Worm (Caenorhabditis elegans): ENCODE data around the gene F47F2.3.

Gene F47F2.3

DNA sequence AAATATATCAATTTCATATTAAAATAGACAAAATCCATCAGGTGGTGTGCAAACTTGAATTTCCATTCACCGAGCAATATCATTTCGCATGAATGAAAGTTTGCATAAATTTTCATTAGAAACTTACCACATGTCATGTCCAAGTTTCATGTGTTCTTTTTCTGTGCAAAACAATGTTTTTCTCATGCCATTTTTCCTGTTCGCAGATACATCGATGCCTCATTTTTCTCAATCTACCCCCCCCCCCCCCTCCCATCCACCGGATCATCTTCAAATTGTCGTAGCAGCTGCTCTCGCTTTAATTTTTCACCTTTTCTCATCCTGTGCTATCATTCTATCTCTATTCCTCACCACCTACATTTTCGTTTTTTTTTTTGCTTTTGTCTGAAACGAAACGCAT lies 43.5 kb upstream of the F47F2.3 start, which contains the start of gene T19D2.3:
Gene T19D2.3, plus strand, starts transcription at position 301 of the 400 bp plus-strand sequence.
- TF ChIP-seq che-1 (tag; optimal IDR thresholded peaks at IDR 0.05), result no peak
- TF ChIP-seq hlh-30 (tag; optimal IDR thresholded peaks at IDR 0.05; ENCODE audit: insufficient read depth), result no peak
- TF ChIP-seq pat-9 (tag; optimal IDR thresholded peaks at IDR 0.05), result no peak

DNA sequence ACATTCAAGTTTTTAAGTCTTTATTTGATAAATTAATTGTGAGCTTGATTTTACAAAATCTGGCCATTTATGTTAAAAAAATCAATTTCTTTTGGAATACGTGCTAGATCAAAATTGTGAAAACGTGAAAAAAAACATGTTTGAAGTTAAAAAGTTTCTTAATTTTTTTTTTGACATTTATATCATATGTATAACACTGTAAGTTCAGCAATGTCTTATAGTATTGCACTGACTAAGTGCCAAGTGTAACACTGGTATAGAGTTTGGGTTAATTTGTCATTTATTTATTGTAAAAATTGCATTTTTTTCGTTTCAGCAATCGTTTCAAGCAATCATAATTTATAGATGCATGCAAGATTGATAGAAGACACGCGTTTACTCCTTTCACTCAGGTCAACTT lies 42.4 kb upstream of the F47F2.3 start:
- TF ChIP-seq ceh-18 (tag; optimal IDR thresholded peaks at IDR 0.05), result no peak
- TF ChIP-seq npax-4 (tag; optimal IDR thresholded peaks at IDR 0.05), result no peak
- TF ChIP-seq pat-9 (tag; optimal IDR thresholded peaks at IDR 0.05), result no peak
- no peak for TF ChIP-seq hlh-15 (tag; optimal IDR thresholded peaks at IDR 0.05)
- no peak for TF ChIP-seq unc-3 (GFP tag; conservative IDR thresholded peaks at IDR 0.05)
- no peak for TF ChIP-seq unc-3 (tag; optimal IDR thresholded peaks at IDR 0.05)
- TF ChIP-seq ceh-34 (tag; optimal IDR thresholded peaks at IDR 0.05), result no peak
- no peak for TF ChIP-seq ceh-19 (GFP tag; optimal IDR thresholded peaks at IDR 0.05)
- no peak for TF ChIP-seq ttx-3 (tag; optimal IDR thresholded peaks at IDR 0.05)
- no peak for TF ChIP-seq ahr-1 (tag; optimal IDR thresholded peaks at IDR 0.05)
- TF ChIP-seq ceh-30 (tag; optimal IDR thresholded peaks at IDR 0.05), result no peak
- no peak for TF ChIP-seq ceh-48 (tag; optimal IDR thresholded peaks at IDR 0.05)
- TF ChIP-seq ceh-2 (tag; optimal IDR thresholded peaks at IDR 0.05), result no peak
- no peak for TF ChIP-seq C38D4.7 (GFP tag; optimal IDR thresholded peaks at IDR 0.05)
- TF ChIP-seq Y22D7AL.16 (tag; optimal IDR thresholded peaks at IDR 0.05), result no peak

DNA sequence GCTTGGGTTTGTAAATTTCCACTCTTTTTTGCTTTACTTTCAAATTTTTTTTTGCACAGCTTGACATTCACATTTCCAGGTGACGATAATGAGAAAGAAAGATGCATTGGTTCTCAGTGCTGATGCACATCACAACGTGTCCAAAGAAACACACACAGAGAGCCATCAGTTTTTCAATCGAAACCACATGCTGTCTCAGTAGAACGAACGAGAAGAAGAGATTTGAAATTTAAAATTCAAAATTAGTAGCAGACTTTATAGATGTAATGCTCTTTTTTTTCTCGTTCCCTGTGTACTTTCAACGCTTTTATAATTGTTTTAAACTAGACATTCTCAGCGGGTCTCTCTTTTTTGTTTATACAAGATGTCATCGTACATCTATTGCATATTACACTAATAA lies 42.0 kb upstream of the F47F2.3 start:
- no peak for TF ChIP-seq dmd-4 (tag; optimal IDR thresholded peaks at IDR 0.05; ENCODE audit: borderline replicate concordance)
- no peak for TF ChIP-seq ceh-9 (tag; optimal IDR thresholded peaks at IDR 0.05)
- no peak for TF ChIP-seq tbx-2 (tag; optimal IDR thresholded peaks at IDR 0.05)
- TF ChIP-seq fkh-10 (GFP tag; optimal IDR thresholded peaks at IDR 0.05), result no peak
- no peak for TF ChIP-seq ceh-30 (tag; optimal IDR thresholded peaks at IDR 0.05)
- no peak for TF ChIP-seq sdc-2 (tag; optimal IDR thresholded peaks at IDR 0.05)
- TF ChIP-seq ceh-22 (tag; optimal IDR thresholded peaks at IDR 0.05), result no peak
- no peak for TF ChIP-seq pha-4 (tag; optimal IDR thresholded peaks at IDR 0.05)
- TF ChIP-seq hlh-13 (GFP tag; optimal IDR thresholded peaks at IDR 0.05), result no peak
- no peak for TF ChIP-seq ztf-16 (tag; optimal IDR thresholded peaks at IDR 0.05)
- no peak for TF ChIP-seq pha-2 (tag; optimal IDR thresholded peaks at IDR 0.05)
- TF ChIP-seq ceh-19 (GFP tag; optimal IDR thresholded peaks at IDR 0.05), result no peak
- no peak for TF ChIP-seq Y22D7AL.16 (tag; optimal IDR thresholded peaks at IDR 0.05)
- TF ChIP-seq elt-4 (tag; optimal IDR thresholded peaks at IDR 0.05), result no peak
- no peak for TF ChIP-seq dve-1 (tag; optimal IDR thresholded peaks at IDR 0.05)
- no peak for TF ChIP-seq ceh-18 (tag; optimal IDR thresholded peaks at IDR 0.05)
- TF ChIP-seq tbx-7 (tag; optimal IDR thresholded peaks at IDR 0.05), result no peak
- no peak for TF ChIP-seq sox-2 (GFP tag; IDR thresholded peaks at IDR 0.05)
- TF ChIP-seq fax-1 (tag; optimal IDR thresholded peaks at IDR 0.05), result no peak

DNA sequence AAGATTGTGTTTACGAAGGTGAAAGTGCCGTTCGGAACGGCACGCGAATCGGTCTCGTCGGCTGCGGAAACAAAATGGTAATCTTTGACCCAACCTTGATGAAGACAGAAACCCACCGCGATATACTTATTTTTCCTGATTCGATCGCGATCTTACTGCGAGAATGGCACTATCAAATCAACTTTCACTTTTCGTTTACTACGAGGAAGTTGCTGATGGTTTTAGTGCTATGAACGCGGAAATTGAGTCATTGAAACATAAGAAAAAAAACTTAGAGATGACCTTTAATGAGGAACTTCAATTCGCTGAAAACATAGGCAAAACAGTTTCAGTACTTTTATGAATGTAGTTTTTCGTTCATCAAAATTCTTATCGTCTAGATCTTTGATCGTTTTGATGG lies 37.2 kb upstream of the F47F2.3 start:
- no peak for TF ChIP-seq pqm-1 (tag; optimal IDR thresholded peaks at IDR 0.05)
- TF ChIP-seq rnt-1 (tag; optimal IDR thresholded peaks at IDR 0.05), result no peak
- no peak for TF ChIP-seq unc-86 (tag; optimal IDR thresholded peaks at IDR 0.05)
- TF ChIP-seq dmd-4 (tag; optimal IDR thresholded peaks at IDR 0.05; ENCODE audit: borderline replicate concordance), result no peak
- TF ChIP-seq ceh-48 (tag; optimal IDR thresholded peaks at IDR 0.05), result no peak
- no peak for TF ChIP-seq fkh-10 (GFP tag; optimal IDR thresholded peaks at IDR 0.05)
- no peak for TF ChIP-seq ref-2 (tag; optimal IDR thresholded peaks at IDR 0.05)
- TF ChIP-seq unc-3 (GFP tag; conservative IDR thresholded peaks at IDR 0.05), result no peak
- TF ChIP-seq unc-3 (tag; optimal IDR thresholded peaks at IDR 0.05), result no peak
- TF ChIP-seq hlh-6 (tag; optimal IDR thresholded peaks at IDR 0.05), result no peak
- no peak for TF ChIP-seq pag-3 (tag; optimal IDR thresholded peaks at IDR 0.05; ENCODE audit: borderline replicate concordance)
- no peak for TF ChIP-seq lin-11 (tag; optimal IDR thresholded peaks at IDR 0.05)
